Worm (Caenorhabditis elegans): ENCODE data around the gene C18D4.3.

C18D4.3 gene

DNA sequence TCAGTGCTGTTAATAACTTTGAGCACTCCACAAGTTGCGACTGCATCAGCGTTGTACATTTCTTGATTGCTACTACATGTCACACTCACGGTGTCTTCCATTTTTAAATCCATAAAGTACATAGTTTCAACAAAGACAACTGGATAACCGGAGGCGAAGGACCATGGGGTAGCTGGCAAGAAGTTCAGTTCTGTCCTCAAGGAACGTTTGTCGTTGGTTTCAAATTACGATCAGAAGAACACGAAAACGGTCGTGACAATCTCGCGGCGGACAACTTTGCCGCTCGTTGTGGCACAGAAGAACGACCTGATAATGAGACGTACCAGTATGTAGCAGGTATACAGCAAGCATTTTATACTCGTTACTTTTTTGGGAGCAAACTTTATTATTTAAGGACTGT is at the start of gene C18D4.3:
C18D4.3 (minus strand) TSS at position 101 of the 400 bp plus-strand sequence.
- TF ChIP-seq nhr-76 (tag; optimal IDR thresholded peaks at IDR 0.05) (no peak), nhr-90 (tag; optimal IDR thresholded peaks at IDR 0.05; ENCODE audit: poor library complexity) (no peak), nhr-237 (tag; optimal IDR thresholded peaks at IDR 0.05) (no peak), aha-1 (tag; optimal IDR thresholded peaks at IDR 0.05) (no peak), ama-1 (optimal IDR thresholded peaks at IDR 0.05) (no peak), nhr-19 (GFP tag; conservative IDR thresholded peaks at IDR 0.05) (no peak), ztf-4 (tag; optimal IDR thresholded peaks at IDR 0.05) (no peak), C34B4.2 (tag; optimal IDR thresholded peaks at IDR 0.05) (no peak), mep-1 (tag; optimal IDR thresholded peaks at IDR 0.05) (no peak), efl-1 (optimal IDR thresholded peaks at IDR 0.05) (no peak), efl-1 (GFP tag; optimal IDR thresholded peaks at IDR 0.05 in 1 of 2) (no peak), nhr-20 (tag; optimal IDR thresholded peaks at IDR 0.05) (no peak)

DNA sequence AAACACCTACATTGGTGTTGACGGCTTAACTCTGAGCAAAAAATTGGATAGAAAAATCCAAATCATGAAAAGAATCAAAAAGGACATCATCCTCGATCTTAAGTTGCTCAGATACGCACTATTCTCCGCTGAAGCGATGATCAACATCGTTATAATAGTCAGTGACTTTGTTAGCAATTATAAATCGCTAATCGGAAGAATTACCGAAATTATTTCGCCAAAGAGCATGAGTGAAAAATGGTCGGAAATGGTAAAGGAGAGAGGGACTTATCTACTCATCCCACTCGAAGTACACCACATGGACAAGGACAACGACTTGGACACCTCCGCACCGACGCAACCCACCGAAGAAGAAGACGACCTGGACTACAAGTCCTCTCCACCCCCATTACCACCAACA is 47.4 kb upstream of the C18D4.3 start:
- no peak for TF ChIP-seq egl-27 (tag; optimal IDR thresholded peaks at IDR 0.05)
- TF ChIP-seq efl-1 (optimal IDR thresholded peaks at IDR 0.05), result no peak
- TF ChIP-seq efl-1 (GFP tag; optimal IDR thresholded peaks at IDR 0.05 in 1 of 2), result peak in 1 of 2 experiments; percentile 63
- TF ChIP-seq lir-3 (tag; optimal IDR thresholded peaks at IDR 0.05; ENCODE audit: poor library complexity), result no peak
- TF ChIP-seq fkh-4 (tag; optimal IDR thresholded peaks at IDR 0.05; ENCODE audit: borderline replicate concordance), result no peak
- TF ChIP-seq sox-4 (tag; optimal IDR thresholded peaks at IDR 0.05), result no peak

DNA sequence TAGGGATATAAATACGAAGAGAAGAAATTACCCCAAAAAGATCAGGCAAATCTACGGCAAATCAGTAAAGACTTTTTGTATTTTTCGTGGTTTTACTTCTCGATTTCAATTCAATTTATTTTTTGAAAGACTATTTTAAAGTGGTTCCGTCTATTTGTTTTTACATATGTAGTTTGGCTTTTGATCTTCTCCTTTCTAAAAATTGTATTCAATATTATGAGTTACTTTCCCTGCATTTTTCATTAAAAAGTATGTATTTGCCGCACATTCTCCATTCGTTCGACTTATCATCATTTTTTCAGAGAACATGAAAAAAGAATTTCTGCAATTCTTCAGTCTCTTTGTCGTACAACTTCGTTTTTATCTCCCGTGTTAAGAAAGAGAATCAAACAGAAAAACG is 34.3 kb upstream of the C18D4.3 start, which contains the start of gene C38D9.2:
C38D9.2 (plus strand) TSS at position 301 of the 400 bp plus-strand sequence.
- no peak for TF ChIP-seq jun-1 (tag; optimal IDR thresholded peaks at IDR 0.05)
- no peak for TF ChIP-seq hlh-17 (GFP tag; optimal IDR thresholded peaks at IDR 0.05; ENCODE audit: borderline replicate concordance)
- no peak for TF ChIP-seq mab-9 (GFP tag; IDR thresholded peaks at IDR 0.05)
- no peak for TF ChIP-seq C34B4.2 (tag; optimal IDR thresholded peaks at IDR 0.05)
- no peak for TF ChIP-seq lin-35 (GFP tag; optimal IDR thresholded peaks at IDR 0.05)
- no peak for TF ChIP-seq ceh-63 (GFP tag; optimal IDR thresholded peaks at IDR 0.05)
- no peak for TF ChIP-seq nhr-237 (tag; optimal IDR thresholded peaks at IDR 0.05)
- no peak for TF ChIP-seq nhr-47 (tag; optimal IDR thresholded peaks at IDR 0.05)
- no peak for TF ChIP-seq nhr-76 (tag; optimal IDR thresholded peaks at IDR 0.05)
- no peak for TF ChIP-seq unc-30 (tag; optimal IDR thresholded peaks at IDR 0.05)
- TF ChIP-seq nhr-84 (tag; optimal IDR thresholded peaks at IDR 0.05), result no peak
- TF ChIP-seq grh-1 (GFP tag; IDR thresholded peaks at IDR 0.05), result no peak
- TF ChIP-seq sup-37 (GFP tag; optimal IDR thresholded peaks at IDR 0.05), result no peak
- TF ChIP-seq lin-39 (tag; optimal IDR thresholded peaks at IDR 0.05), result no peak
- no peak for TF ChIP-seq nhr-71 (tag; optimal IDR thresholded peaks at IDR 0.05)
- TF ChIP-seq ama-1 (optimal IDR thresholded peaks at IDR 0.05), result no peak

DNA sequence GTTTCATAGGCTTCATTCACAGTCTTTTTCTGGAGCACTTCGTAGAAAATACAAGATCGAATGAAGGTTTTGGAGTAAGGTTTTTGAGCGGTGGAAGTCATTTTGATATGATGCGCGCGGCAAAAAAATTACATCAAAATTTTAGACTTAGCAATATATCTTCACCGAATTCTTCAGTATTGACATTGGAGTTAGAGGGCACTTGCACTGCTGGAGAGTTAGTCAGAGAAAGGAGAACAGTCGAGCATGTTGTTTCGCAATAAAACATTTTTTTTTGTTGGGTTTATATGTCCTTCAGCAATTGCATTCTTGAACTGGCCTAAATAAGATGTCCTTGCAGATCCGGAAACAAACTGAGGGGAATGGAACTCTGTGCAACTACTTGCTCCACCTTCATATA is 33.3 kb upstream of the C18D4.3 start, which contains the start of gene fbxa-171:
fbxa-171 (minus strand) TSS at position 101 of the 400 bp plus-strand sequence.
- TF ChIP-seq efl-1 (optimal IDR thresholded peaks at IDR 0.05) (no peak), efl-1 (GFP tag; optimal IDR thresholded peaks at IDR 0.05 in 1 of 2) (peak in 1 of 2 experiments; percentile 7), egl-13 (tag; optimal IDR thresholded peaks at IDR 0.05) (no peak)

DNA sequence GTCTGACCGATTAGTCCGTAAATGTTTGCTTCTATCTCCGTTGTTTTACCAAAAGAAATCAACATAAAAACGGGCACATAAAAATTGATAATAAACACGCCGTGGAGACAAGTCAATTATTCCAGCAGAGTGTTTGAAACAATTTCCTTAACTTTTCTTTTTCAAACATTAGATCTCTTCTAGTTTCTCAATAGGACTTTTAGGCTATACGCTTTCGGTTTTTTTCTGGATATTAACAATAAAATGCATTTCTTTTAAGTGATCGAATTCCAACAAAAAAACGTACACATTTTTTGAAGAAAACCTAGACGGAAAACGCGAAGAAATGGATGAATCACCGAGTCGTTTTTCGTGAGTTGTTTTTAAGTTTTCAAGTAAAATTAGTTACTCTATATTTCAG is 26.4 kb upstream of the C18D4.3 start, which contains the start of gene fbxa-172:
fbxa-172 (plus strand) TSS at position 301 of the 400 bp plus-strand sequence.
- TF ChIP-seq pax-3 (tag; optimal IDR thresholded peaks at IDR 0.05) (no peak), hlh-4 (tag; optimal IDR thresholded peaks at IDR 0.05) (no peak), ceh-82 (tag; optimal IDR thresholded peaks at IDR 0.05) (no peak), nhr-71 (tag; optimal IDR thresholded peaks at IDR 0.05) (no peak), hlh-17 (GFP tag; optimal IDR thresholded peaks at IDR 0.05; ENCODE audit: borderline replicate concordance) (no peak), pag-3 (tag; optimal IDR thresholded peaks at IDR 0.05; ENCODE audit: borderline replicate concordance, insufficient read depth) (no peak), fos-1 (tag; optimal IDR thresholded peaks at IDR 0.05) (no peak), C16A3.4 (tag; optimal IDR thresholded peaks at IDR 0.05) (no peak), C34B4.2 (tag; optimal IDR thresholded peaks at IDR 0.05) (no peak), nhr-47 (tag; optimal IDR thresholded peaks at IDR 0.05) (no peak), fkh-8 (tag; optimal IDR thresholded peaks at IDR 0.05) (no peak), snu-23 (GFP tag; optimal IDR thresholded peaks at IDR 0.05) (no peak), efl-3 (GFP tag; optimal IDR thresholded peaks at IDR 0.05) (no peak), nhr-12 (tag; optimal IDR thresholded peaks at IDR 0.05) (no peak), nhr-76 (tag; optimal IDR thresholded peaks at IDR 0.05) (no peak), lin-39 (tag; optimal IDR thresholded peaks at IDR 0.05) (no peak), elt-2 (tag; optimal IDR thresholded peaks at IDR 0.05) (no peak), fkh-4 (tag; optimal IDR thresholded peaks at IDR 0.05; ENCODE audit: borderline replicate concordance) (no peak), zag-1 (tag; optimal IDR thresholded peaks at IDR 0.05) (no peak)

All from whole organism, L1 larva.